Fruit fly (Drosophila melanogaster) whole organism, embryonic: ENCODE measurements around the gene CG43062.

Experiments
- Adf1 ChIP-seq: fragments of 200-800 bp; sonication (Bioruptor generic); IDR thresholded peaks from 2 replicates; pipeline ENCODE4 v1.3.6; 2022; ENCODE audit warnings: missing biosample characterization, missing genetic modification characterization
- B-H1 ChIP-seq: fragments of 200-800 bp; sonication (Bioruptor generic); IDR thresholded peaks from 3 replicates; pipeline ENCODE4 v1.3.6; 2022; ENCODE audit warnings: missing biosample characterization, missing genetic modification characterization
- Blimp-1 ChIP-seq: fragments of 200-800 bp; sonication (Bioruptor generic); optimal IDR thresholded peaks from 3 replicates; lab custom pipeline; 2018; ENCODE audit warnings: missing biosample characterization, missing genetic modification characterization, mild to moderate bottlenecking, moderate library complexity, missing genetic modification reagents
- CG10321 ChIP-seq: fragments of 200-800 bp; sonication (Bioruptor generic); IDR thresholded peaks from 2 replicates; pipeline ENCODE4 v1.3.6; 2022; ENCODE audit warnings: missing biosample characterization, missing genetic modification characterization
- CG10543 ChIP-seq: fragments of 200-800 bp; sonication (Bioruptor generic); optimal IDR thresholded peaks from 3 replicates; lab custom pipeline; 2017; ENCODE audit warnings: missing biosample characterization, mild to moderate bottlenecking, missing genetic modification characterization, moderate library complexity
- CG10959 ChIP-seq: fragments of 200-800 bp; sonication (Bioruptor generic); IDR thresholded peaks from 2 replicates; pipeline ENCODE4 v1.3.6; 2022; ENCODE audit warnings: missing biosample characterization, missing genetic modification characterization
- CG11093 ChIP-seq: fragments of 200-800 bp; sonication (Bioruptor generic); IDR thresholded peaks from 3 replicates; pipeline ENCODE4 v1.3.6; 2022; ENCODE audit warnings: missing biosample characterization, missing genetic modification characterization
- CG13624 ChIP-seq: fragments of 200-800 bp; sonication (Bioruptor generic); optimal IDR thresholded peaks from 2 replicates; lab custom pipeline; 2016; ENCODE audit warnings: missing biosample characterization, missing genetic modification characterization
- CG18262 ChIP-seq: fragments of 200-800 bp; optimal IDR thresholded peaks from 3 replicates; lab custom pipeline; 2019; ENCODE audit warnings: missing biosample characterization, mild to moderate bottlenecking, missing genetic modification characterization, moderate library complexity
- CG18599 ChIP-seq: fragments of 200-800 bp; sonication (Bioruptor generic); optimal IDR thresholded peaks from 3 replicates; lab custom pipeline; 2017; ENCODE audit warnings: missing biosample characterization, missing genetic modification characterization, mild to moderate bottlenecking, moderate library complexity, missing genetic modification reagents
- CG2116 ChIP-seq: fragments of 200-800 bp; sonication (Bioruptor generic); optimal IDR thresholded peaks from 3 replicates; lab custom pipeline; 2018; ENCODE audit warnings: missing biosample characterization, mild to moderate bottlenecking, missing genetic modification characterization
- CG2202 ChIP-seq: fragments of 200-800 bp; sonication (Bioruptor generic); optimal IDR thresholded peaks from 2 replicates; lab custom pipeline; 2018; ENCODE audit warnings: missing biosample characterization, mild to moderate bottlenecking, missing genetic modification characterization
- CG2712 ChIP-seq: fragments of 200-800 bp; optimal IDR thresholded peaks from 3 replicates; lab custom pipeline; 2019; ENCODE audit warnings: missing biosample characterization, mild to moderate bottlenecking, missing genetic modification characterization, moderate library complexity
- CG30431 ChIP-seq: fragments of 200-800 bp; sonication (Bioruptor generic); optimal IDR thresholded peaks from 2 replicates; lab custom pipeline; 2017; ENCODE audit warnings: missing biosample characterization, missing genetic modification characterization
- CG3847 ChIP-seq: fragments of 200-800 bp; sonication (Bioruptor generic); IDR thresholded peaks from 2 replicates; pipeline ENCODE4 v1.3.6; 2022; ENCODE audit warnings: missing biosample characterization, missing genetic modification characterization
- CG5953 ChIP-seq: fragments of 200-800 bp; sonication (Bioruptor generic); IDR thresholded peaks from 2 replicates; pipeline ENCODE4 v1.3.6; 2022; ENCODE audit warnings: missing biosample characterization, missing genetic modification characterization
- CG7357 ChIP-seq: fragments of 200-800 bp; sonication (Bioruptor generic); IDR thresholded peaks from 3 replicates; pipeline ENCODE4 v1.3.6; 2022; ENCODE audit warnings: missing biosample characterization, missing genetic modification characterization
- CG8089 ChIP-seq: fragments of 200-800 bp; sonication (Bioruptor generic); optimal IDR thresholded peaks from 3 replicates; lab custom pipeline; 2016; ENCODE audit warnings: missing biosample characterization, missing genetic modification characterization
- CG8924 ChIP-seq: fragments of 200-800 bp; optimal IDR thresholded peaks from 3 replicates; lab custom pipeline; 2019; ENCODE audit warnings: missing biosample characterization, mild to moderate bottlenecking, missing genetic modification characterization, moderate library complexity
- CG9437 ChIP-seq: fragments of 200-800 bp; sonication (Bioruptor generic); optimal IDR thresholded peaks from 2 replicates; lab custom pipeline; 2018; ENCODE audit warnings: missing biosample characterization, mild to moderate bottlenecking, missing genetic modification characterization
- CoRest ChIP-seq: fragments of 200-800 bp; sonication (Bioruptor generic); optimal IDR thresholded peaks from 3 replicates; lab custom pipeline; 2018; ENCODE audit warnings: missing biosample characterization, mild to moderate bottlenecking, missing genetic modification characterization, moderate library complexity
- D19B ChIP-seq: fragments of 200-800 bp; sonication (Bioruptor generic); optimal IDR thresholded peaks from 2 replicates; lab custom pipeline; 2017; ENCODE audit warnings: missing biosample characterization, mild to moderate bottlenecking, missing genetic modification characterization
- Dek ChIP-seq: fragments of 200-800 bp; sonication (Bioruptor generic); optimal IDR thresholded peaks from 3 replicates; lab custom pipeline; 2019; ENCODE audit warnings: missing biosample characterization, mild to moderate bottlenecking, missing genetic modification characterization, moderate library complexity
- Dip3 ChIP-seq: fragments of 200-800 bp; sonication (Bioruptor generic); optimal IDR thresholded peaks from 3 replicates; lab custom pipeline; 2016; ENCODE audit warnings: missing biosample characterization, missing genetic modification characterization
- Dref ChIP-seq: fragments of 200-800 bp; sonication (Bioruptor generic); IDR thresholded peaks from 2 replicates; pipeline ENCODE4 v1.3.6; 2022; ENCODE audit warnings: missing biosample characterization, missing genetic modification characterization
- E2f1 ChIP-seq: fragments of 200-800 bp; sonication (Bioruptor generic); IDR thresholded peaks from 2 replicates; pipeline ENCODE4 v1.3.6; 2022; ENCODE audit warnings: missing biosample characterization, missing genetic modification characterization
- Eip74EF ChIP-seq, 2 experiments: fragments of 200-800 bp in 1 of 2; fragments of >200 bp in 1 of 2; sonication (Bioruptor generic) in 1 of 2; optimal IDR thresholded peaks; 2 replicates each; lab custom pipeline; 2017 to 2019; ENCODE audit warnings: missing biosample characterization in 2 of 2, missing genetic modification characterization in 2 of 2, mild to moderate bottlenecking in 1 of 2, moderate library complexity in 1 of 2
- Elba2 ChIP-seq: fragments of 200-800 bp; sonication (Bioruptor generic); optimal IDR thresholded peaks from 3 replicates; lab custom pipeline; 2016; ENCODE audit warnings: missing biosample characterization, missing genetic modification characterization
- Ets97D ChIP-seq: fragments of 200-800 bp; sonication (Bioruptor generic); optimal IDR thresholded peaks from 3 replicates; lab custom pipeline; 2016; ENCODE audit warnings: missing biosample characterization, missing genetic modification characterization
- GATAe ChIP-seq: fragments of 200-800 bp; sonication (Bioruptor generic); conservative IDR thresholded peaks from 2 replicates; pipeline ENCODE4 v1.3.6; 2022; ENCODE audit warnings: missing biosample characterization, missing genetic modification characterization
- HHEX ChIP-seq: fragments of 200-800 bp; sonication (Bioruptor generic); optimal IDR thresholded peaks from 3 replicates; lab custom pipeline; 2017; ENCODE audit warnings: missing biosample characterization, mild to moderate bottlenecking, missing genetic modification characterization, missing genetic modification reagents
- HLH3B ChIP-seq: fragments of 200-800 bp; sonication (Bioruptor generic); IDR thresholded peaks from 2 replicates; pipeline ENCODE4 v1.3.6; 2022; ENCODE audit warnings: missing biosample characterization, missing genetic modification characterization
- Meics ChIP-seq: fragments of 200-800 bp; sonication (Bioruptor generic); optimal IDR thresholded peaks from 2 replicates; lab custom pipeline; 2017; ENCODE audit warnings: missing biosample characterization, mild to moderate bottlenecking, missing genetic modification characterization
- Mes4 ChIP-seq: fragments of 200-800 bp; sonication (Bioruptor generic); optimal IDR thresholded peaks from 2 replicates; lab custom pipeline; 2016; ENCODE audit warnings: missing biosample characterization, missing genetic modification characterization
- Ptx1 ChIP-seq: fragments of 200-800 bp; sonication (Bioruptor generic); IDR thresholded peaks from 2 replicates; pipeline ENCODE4 v1.3.6; 2022; ENCODE audit warnings: missing biosample characterization, missing genetic modification characterization
- Spps ChIP-seq: fragments of 200-800 bp; sonication (Bioruptor generic); optimal IDR thresholded peaks from 2 replicates; lab custom pipeline; 2018; ENCODE audit warnings: missing biosample characterization, mild to moderate bottlenecking, missing genetic modification characterization
- Tbp ChIP-seq: fragments of >200 bp; optimal IDR thresholded peaks from 2 replicates; lab custom pipeline; 2018; ENCODE audit warnings: missing biosample characterization, missing genetic modification characterization
- Vsx1 ChIP-seq: fragments of 200-800 bp; sonication (Bioruptor generic); optimal IDR thresholded peaks from 2 replicates; lab custom pipeline; 2017; ENCODE audit warnings: missing biosample characterization, mild to moderate bottlenecking, missing genetic modification characterization, missing genetic modification reagents
- amos ChIP-seq: fragments of 200-800 bp; sonication (Bioruptor generic); IDR thresholded peaks from 2 replicates; pipeline ENCODE4 v1.3.6; 2022; ENCODE audit warnings: missing biosample characterization, missing genetic modification characterization; ENCODE audit not compliant: partially characterized antibody
- cato ChIP-seq: fragments of 200-800 bp; sonication (Bioruptor generic); optimal IDR thresholded peaks from 2 replicates; lab custom pipeline; 2016; ENCODE audit warnings: missing biosample characterization, missing genetic modification characterization, borderline replicate concordance
- danr ChIP-seq: fragments of 200-800 bp; sonication (Bioruptor generic); IDR thresholded peaks from 2 replicates; pipeline ENCODE4 v1.3.6; 2022; ENCODE audit warnings: missing biosample characterization, missing genetic modification characterization
- dysf ChIP-seq: fragments of 200-800 bp; sonication (Bioruptor generic); IDR thresholded peaks from 3 replicates; pipeline ENCODE4 v1.3.6; 2022; ENCODE audit warnings: missing biosample characterization, missing genetic modification characterization
- fd3F ChIP-seq: fragments of 200-800 bp; sonication (Bioruptor generic); optimal IDR thresholded peaks from 2 replicates; lab custom pipeline; 2018; ENCODE audit warnings: missing biosample characterization, mild to moderate bottlenecking, missing genetic modification characterization, moderate library complexity
- fu2 ChIP-seq: fragments of 200-800 bp; sonication (Bioruptor generic); optimal IDR thresholded peaks from 2 replicates; lab custom pipeline; 2016; ENCODE audit warnings: missing biosample characterization, missing genetic modification characterization
- grn ChIP-seq: fragments of 200-800 bp; sonication (Bioruptor generic); optimal IDR thresholded peaks from 3 replicates; lab custom pipeline; 2017; ENCODE audit warnings: missing biosample characterization, missing genetic modification characterization
- hb ChIP-seq: fragments of 200-800 bp; sonication (Bioruptor generic); IDR thresholded peaks from 3 replicates; pipeline ENCODE4 v1.3.6; 2022; ENCODE audit warnings: missing biosample characterization, missing genetic modification characterization; ENCODE audit not compliant: partially characterized antibody
- otp ChIP-seq: fragments of 200-800 bp; sonication (Bioruptor generic); IDR thresholded peaks from 3 replicates; pipeline ENCODE4, ENCODE4 v1.3.6; 2022; ENCODE audit warnings: missing biosample characterization, missing genetic modification characterization
- peb ChIP-seq: fragments of 200-800 bp; sonication (Bioruptor generic); IDR thresholded peaks from 2 replicates; pipeline ENCODE4 v1.3.6; 2022; ENCODE audit warnings: missing biosample characterization, missing genetic modification characterization
- pita ChIP-seq: fragments of 200-800 bp; sonication (Bioruptor generic); optimal IDR thresholded peaks from 2 replicates; lab custom pipeline; 2017; ENCODE audit warnings: missing biosample characterization, mild to moderate bottlenecking, missing genetic modification characterization
- slou ChIP-seq: fragments of 200-800 bp; sonication (Bioruptor generic); optimal IDR thresholded peaks from 3 replicates; lab custom pipeline; 2016; ENCODE audit warnings: missing biosample characterization, missing genetic modification characterization
- usp ChIP-seq: fragments of >200 bp; optimal IDR thresholded peaks from 2 replicates; lab custom pipeline; 2017; ENCODE audit warnings: missing biosample characterization, missing genetic modification characterization

CG43062 gene

dm6 chr3R:11780181-11780688 is 30.1 kb downstream of the CG43062 start (continued):
- TF ChIP-seq CG13624 (GFP tag; lab: Kevin White, UChicago) (no peak), CG10543 (GFP tag; lab: Kevin White, UChicago) (no peak), grn (GFP tag; lab: Kevin White, UChicago) (peak; percentile 38), CG10959 (peak; percentile 93), amos (GFP tag; lab: Robert Waterston, UW) (no peak), B-H1 (peak; percentile 78), Ptx1 (GFP tag; lab: Robert Waterston, UW) (peak; percentile 85), Mes4 (GFP tag; lab: Kevin White, UChicago) (no peak), Vsx1 (GFP tag; lab: Kevin White, UChicago) (peak; percentile 89), CG8089 (GFP tag; lab: Kevin White, UChicago) (no peak), CG2712 (tag; lab: Kevin White, UChicago) (peak; percentile 99), CG2202 (tag; lab: Kevin White, UChicago) (peak; percentile 96), Blimp-1 (peak; percentile 93), CG5953 (GFP tag; lab: Robert Waterston, UW) (peak; percentile 85), peb (GFP tag; lab: Robert Waterston, UW) (peak; percentile 83), slou (GFP tag; lab: Kevin White, UChicago) (peak; percentile 34), CG7357 (peak; percentile 78), dysf (GFP tag; lab: Robert Waterston, UW) (peak; percentile 80), CG30431 (GFP tag; lab: Kevin White, UChicago) (peak; percentile 95), CG10321 (GFP tag; lab: Robert Waterston, UW) (no peak), fu2 (GFP tag; lab: Kevin White, UChicago) (no peak), HHEX (GFP tag; lab: Kevin White, UChicago) (peak; percentile 80), CoRest (peak; percentile 96), Dip3 (GFP tag; lab: Kevin White, UChicago) (no peak), CG18262 (tag; lab: Kevin White, UChicago) (peak; percentile 100), CG9437 (GFP tag; lab: Kevin White, UChicago) (peak; percentile 88), Spps (tag; lab: Kevin White, UChicago) (peak; percentile 95), Ets97D (GFP tag; lab: Kevin White, UChicago) (no peak), otp (GFP tag; lab: Robert Waterston, UW) (peak; percentile 91), Elba2 (GFP tag; lab: Kevin White, UChicago) (peak; percentile 66), Tbp (GFP tag; lab: Kevin White, UChicago) (no peak), CG8924 (peak; percentile 98), danr (GFP tag; lab: Robert Waterston, UW) (peak; percentile 58; the same call in 1 of the 2 replicates), Dek (tag; lab: Kevin White, UChicago) (peak; percentile 67), Dref (GFP tag; lab: Robert Waterston, UW) (no peak), CG3847 (GFP tag; lab: Robert Waterston, UW) (peak; percentile 36; the same call in 1 of the 2 replicates), usp (no peak), pita (GFP tag; lab: Kevin White, UChicago) (no peak), Eip74EF (GFP tag; optimal IDR thresholded peaks at IDR 0.05; lab: Kevin White, UChicago) (peak in 1 of 2 experiments; percentile 92), E2f1 (peak; percentile 71), CG2116 (peak; percentile 54), CG18599 (GFP tag; lab: Kevin White, UChicago) (peak; percentile 76), CG11093 (GFP tag; lab: Robert Waterston, UW) (peak; percentile 84), Adf1 (GFP tag; lab: Robert Waterston, UW) (no peak), GATAe (GFP tag; lab: Robert Waterston, UW) (no peak), cato (peak; percentile 93), fd3F (no peak), D19B (GFP tag; lab: Kevin White, UChicago) (peak; percentile 50), hb (GFP tag; lab: Robert Waterston, UW) (no peak), Meics (GFP tag; lab: Kevin White, UChicago) (peak; percentile 66), HLH3B (peak; percentile 91)
